Fruit fly (Drosophila melanogaster): Measurements from ENCODE around the gene CG1523.

- TF ChIP-seq achi (GFP tag; optimal IDR thresholded peaks at IDR 0.05) (peak; percentile 59), CG6854 (GFP tag; optimal IDR thresholded peaks at IDR 0.05) (peak; percentile 83), Met (GFP tag; optimal IDR thresholded peaks at IDR 0.05) (peak; percentile 41), CG6808 (GFP tag; optimal IDR thresholded peaks at IDR 0.05) (peak; percentile 92), Sox14 (GFP tag; optimal IDR thresholded peaks at IDR 0.05) (peak; percentile 17)
Measured at dm6 chr3R:28858241-28858647, 38.8 kb upstream of the CG1523 start.

All from whole organism, prepupa.